Fruit fly (Drosophila melanogaster) whole organism: Measurements from ENCODE around the gene CG46306.

ENCODE experiments used
- CG8478 ChIP-seq: fragments of >200 bp; optimal IDR thresholded peaks from 2 replicates; lab custom pipeline; 2018; ENCODE audit warnings: inconsistent platforms
- Dll ChIP-seq: fragments of >200 bp; optimal IDR thresholded peaks from 2 replicates; lab custom pipeline; 2017
- EcR ChIP-seq, 2 experiments: fragments of >200 bp; optimal IDR thresholded peaks; 2 replicates each; lab custom pipeline; 2017; ENCODE audit warnings: missing biosample characterization in 2 of 2, missing genetic modification characterization in 2 of 2, missing genetic modification reagents in 2 of 2
- pan ChIP-seq: fragments of >200 bp; optimal IDR thresholded peaks from 2 replicates; lab custom pipeline; 2017
- psq ChIP-seq: fragments of >200 bp; optimal IDR thresholded peaks from 2 replicates; lab custom pipeline; 2017
- usp ChIP-seq: fragments of >200 bp; optimal IDR thresholded peaks from 2 replicates; lab custom pipeline; 2017; ENCODE audit warnings: missing biosample characterization, missing genetic modification characterization, mixed read lengths

CG46306 gene

dm6 chrX:16800530-16801027 is 34.7 kb downstream of the CG46306 start, which contains the start of the genes CG9132 and CG4789:
CG9132 (minus strand) TSS chrX:16800710.
CG4789 (plus strand) TSS chrX:16800930.
- TF ChIP-seq usp (GFP tag; lab: Kevin White, UChicago) (no peak), psq (lab: Kevin White, UChicago) (no peak), CG8478 (lab: Kevin White, UChicago) (no peak), Dll (lab: Kevin White, UChicago) (no peak)

dm6 chrX:16799914-16800313 is 35.4 kb downstream of the CG46306 start:
- TF ChIP-seq EcR (GFP tag; optimal IDR thresholded peaks at IDR 0.05; lab: Kevin White, UChicago) = no peak
- TF ChIP-seq usp (GFP tag; lab: Kevin White, UChicago) = no peak
- TF ChIP-seq pan (lab: Kevin White, UChicago) = no peak
- TF ChIP-seq Dll (lab: Kevin White, UChicago) = no peak
- no peak for TF ChIP-seq psq (lab: Kevin White, UChicago)
- no peak for TF ChIP-seq CG8478 (lab: Kevin White, UChicago)

- TF ChIP-seq CG8478 (lab: Kevin White, UChicago) (no peak), Dll (lab: Kevin White, UChicago) (no peak), usp (GFP tag; lab: Kevin White, UChicago) (no peak), EcR (GFP tag; optimal IDR thresholded peaks at IDR 0.05; lab: Kevin White, UChicago) (no peak), psq (lab: Kevin White, UChicago) (no peak), pan (lab: Kevin White, UChicago) (no peak)
Observed at dm6 chrX:16798166-16798565, 37.2 kb downstream of the CG46306 start.

dm6 chrX:16793129-16793748 is 42.1 kb downstream of the CG46306 start:
- TF ChIP-seq Dll (lab: Kevin White, UChicago) (no peak), CG8478 (lab: Kevin White, UChicago) (no peak), pan (lab: Kevin White, UChicago) (no peak), usp (GFP tag; lab: Kevin White, UChicago) (no peak), EcR (GFP tag; optimal IDR thresholded peaks at IDR 0.05; lab: Kevin White, UChicago) (no peak), psq (lab: Kevin White, UChicago) (no peak)

- TF ChIP-seq pan (lab: Kevin White, UChicago) (no peak), Dll (lab: Kevin White, UChicago) (no peak), CG8478 (lab: Kevin White, UChicago) (no peak), psq (lab: Kevin White, UChicago) (no peak), usp (GFP tag; lab: Kevin White, UChicago) (no peak), EcR (GFP tag; optimal IDR thresholded peaks at IDR 0.05; lab: Kevin White, UChicago) (no peak)
Observed at dm6 chrX:16791920-16792829, 43.1 kb downstream of the CG46306 start, which contains the start of gene CG4768. CG4768 (plus strand) TSS chrX:16792119.

dm6 chrX:16791058-16791457 is 44.3 kb downstream of the CG46306 start, which contains the start of gene Rrp45:
Rrp45 (minus strand) TSS chrX:16791266.
- TF ChIP-seq EcR (GFP tag; optimal IDR thresholded peaks at IDR 0.05; lab: Kevin White, UChicago) = no peak
- no peak for TF ChIP-seq usp (GFP tag; lab: Kevin White, UChicago)
- no peak for TF ChIP-seq pan (lab: Kevin White, UChicago)
- TF ChIP-seq Dll (lab: Kevin White, UChicago) = no peak

dm6 chrX:16787416-16787900 is 47.9 kb downstream of the CG46306 start:
- TF ChIP-seq usp (GFP tag; lab: Kevin White, UChicago) (no peak), pan (lab: Kevin White, UChicago) (no peak), Dll (lab: Kevin White, UChicago) (no peak), EcR (GFP tag; optimal IDR thresholded peaks at IDR 0.05; lab: Kevin White, UChicago) (no peak), psq (lab: Kevin White, UChicago) (no peak), CG8478 (lab: Kevin White, UChicago) (no peak)

- no peak for TF ChIP-seq psq (lab: Kevin White, UChicago)
- TF ChIP-seq EcR (GFP tag; optimal IDR thresholded peaks at IDR 0.05; lab: Kevin White, UChicago) = no peak
- TF ChIP-seq pan (lab: Kevin White, UChicago) = no peak
- no peak for TF ChIP-seq usp (GFP tag; lab: Kevin White, UChicago)
- TF ChIP-seq Dll (lab: Kevin White, UChicago) = no peak
- no peak for TF ChIP-seq CG8478 (lab: Kevin White, UChicago)
Observed at dm6 chrX:16786860-16787415, 48.4 kb downstream of the CG46306 start, which contains the start of the genes CG9609 and Sap30. CG9609 (minus strand) TSS chrX:16787008. Sap30 (plus strand) TSS chrX:16787283.

dm6 chrX:16783743-16784142 is 51.6 kb downstream of the CG46306 start, which contains the start of gene mRpL22:
mRpL22 (plus strand) TSS chrX:16783933.
- TF ChIP-seq Dll (lab: Kevin White, UChicago) = no peak
- no peak for TF ChIP-seq psq (lab: Kevin White, UChicago)
- no peak for TF ChIP-seq EcR (GFP tag; optimal IDR thresholded peaks at IDR 0.05; lab: Kevin White, UChicago)
- no peak for TF ChIP-seq pan (lab: Kevin White, UChicago)
- TF ChIP-seq CG8478 (lab: Kevin White, UChicago) = no peak
- TF ChIP-seq usp (GFP tag; lab: Kevin White, UChicago) = no peak

dm6 chrX:16783141-16783715 is 52.1 kb downstream of the CG46306 start, which contains the start of gene if:
if (minus strand) TSS chrX:16783434.
- no peak for TF ChIP-seq Dll (lab: Kevin White, UChicago)
